Fruit fly (Drosophila melanogaster): Measurements from ENCODE around the gene CG4928.
A peak's percentile ranks its signal among the peaks of the same experiment; 100 is the strongest.

- TF ChIP-seq net (GFP tag; optimal IDR thresholded peaks at IDR 0.05) (peak; percentile 72), fd85E (GFP tag; optimal IDR thresholded peaks at IDR 0.05) (peak; percentile 26), Lpt (GFP tag; optimal IDR thresholded peaks at IDR 0.05) (peak; percentile 82), CG9139 (GFP tag; optimal IDR thresholded peaks at IDR 0.05) (peak; percentile 52), Sox15 (GFP tag; optimal IDR thresholded peaks at IDR 0.05) (peak; percentile 58), eg (GFP tag; IDR thresholded peaks at IDR 0.05) (peak; percentile 84), svp (GFP tag) (peak; percentile 72), lz (GFP tag; optimal IDR thresholded peaks at IDR 0.05) (peak; percentile 71)
Measured at dm6 chrX:16871808-16872207, 41.2 kb upstream of the CG4928 start.

All from whole organism, prepupa.